Worm (Caenorhabditis elegans) whole organism, midembryonic: ENCODE results near the gene klo-2.

ENCODE experiments used
- flt-1 ChIP-seq: fragments of 200-800 bp; sonication (Bioruptor generic); IDR thresholded peaks from 2 replicates; pipeline ENCODE4 v1.3.6; 2022; ENCODE audit warnings: missing genetic modification characterization, missing compliant biosample characterization
- klf-2 ChIP-seq: fragments of 200-800 bp; sonication (Bioruptor generic); conservative IDR thresholded peaks from 2 replicates; pipeline ENCODE4 v1.3.6; 2022; ENCODE audit warnings: missing genetic modification reagents, missing genetic modification characterization, missing compliant biosample characterization
- ztf-23 ChIP-seq: fragments of 200-800 bp; sonication (Bioruptor generic); IDR thresholded peaks from 2 replicates; pipeline ENCODE4 v1.3.6; 2022; ENCODE audit warnings: missing genetic modification reagents, missing genetic modification characterization, missing compliant biosample characterization

ce11 chrIII:2482754-2483153, 36.7 kb downstream of the klo-2 start:
- no peak for TF ChIP-seq klf-2 (GFP tag; lab: Robert Waterston, UW)
- TF ChIP-seq flt-1 = no peak
- no peak for TF ChIP-seq ztf-23 (GFP tag; lab: Robert Waterston, UW)
